Worm (Caenorhabditis elegans) whole organism, L4 larva: ENCODE measurements around the gene T11G6.2.

ENCODE experiments used
- ama-1 ChIP-seq: fragments of 150-350 bp; optimal IDR thresholded peaks from 2 replicates; lab custom pipeline; 2014; ENCODE audit warnings: inconsistent platforms, mixed read lengths
- daf-8 ChIP-seq: fragments of 200-800 bp; sonication (Bioruptor generic); IDR thresholded peaks from 2 replicates; pipeline ENCODE4 v1.3.6; 2022; ENCODE audit warnings: missing genetic modification characterization, missing compliant biosample characterization
- dpl-1 ChIP-seq: fragments of 150-350 bp; optimal IDR thresholded peaks from 2 replicates; lab custom pipeline; 2014; ENCODE audit warnings: missing biosample characterization, missing genetic modification reagents, missing genetic modification characterization
- hlh-30 ChIP-seq: sonication (generic microtip); optimal IDR thresholded peaks from 2 replicates; lab custom pipeline; 2017; ENCODE audit warnings: antibody characterized with exemption, mild to moderate bottlenecking, missing genetic modification characterization, missing compliant biosample characterization; ENCODE audit not compliant: insufficient read depth
- nhr-77 ChIP-seq: fragments of 150-350 bp; optimal IDR thresholded peaks from 2 replicates; lab custom pipeline; 2014; ENCODE audit warnings: missing biosample characterization, missing genetic modification characterization

- TF ChIP-seq hlh-30 (tag; lab: Kevin White, UChicago) = no peak
- TF ChIP-seq daf-8 (GFP tag; lab: Robert Waterston, UW) = no peak
- TF ChIP-seq ama-1 (lab: Kevin White, UChicago) = no peak
- no peak for TF ChIP-seq nhr-77 (tag; lab: Kevin White, UChicago)
- TF ChIP-seq dpl-1 (GFP tag; lab: Kevin White, UChicago) = no peak
These were observed 41.8 kb upstream of the T11G6.2 start, which contains the start of gene srlf-30 for ce11 chrIV:10900083-10900482.
